Worm (Caenorhabditis elegans) whole organism, L1 larva: ENCODE data around the gene cra-1.

Experiments
- C04F5.9 ChIP-seq: sonication (generic microtip); optimal IDR thresholded peaks from 2 replicates; lab custom pipeline; 2016; ENCODE audit warnings: missing genetic modification characterization, missing compliant biosample characterization
- C16A3.4 ChIP-seq: fragments of 150-350 bp; optimal IDR thresholded peaks from 2 replicates; lab custom pipeline; 2014; ENCODE audit warnings: missing biosample characterization, missing genetic modification characterization
- F16B12.6 ChIP-seq: fragments of 150-350 bp; optimal IDR thresholded peaks from 2 replicates; lab custom pipeline; 2014; ENCODE audit warnings: missing biosample characterization, missing genetic modification characterization
- Y116A8C.19 ChIP-seq: sonication (generic microtip); optimal IDR thresholded peaks from 2 replicates; lab custom pipeline; 2016; ENCODE audit warnings: missing compliant biosample characterization, missing genetic modification characterization, borderline replicate concordance
- aha-1 ChIP-seq: fragments of 150-350 bp; optimal IDR thresholded peaks from 2 replicates; lab custom pipeline; 2014; ENCODE audit warnings: missing biosample characterization, missing genetic modification characterization
- alr-1 ChIP-seq: fragments of 200-800 bp; sonication (Bioruptor generic); optimal IDR thresholded peaks from 2 replicates; lab custom pipeline; 2018; ENCODE audit warnings: borderline replicate concordance, mild to moderate bottlenecking, missing genetic modification characterization, missing compliant biosample characterization
- aly-2 ChIP-seq: fragments of 150-350 bp; optimal IDR thresholded peaks from 2 replicates; lab custom pipeline; 2014; ENCODE audit warnings: missing biosample characterization, missing genetic modification characterization
- blmp-1 ChIP-seq: fragments of 150-350 bp; optimal IDR thresholded peaks from 2 replicates; lab custom pipeline; 2014; ENCODE audit warnings: missing biosample characterization, missing genetic modification characterization
- ceh-63 ChIP-seq: fragments of 200-800 bp; sonication (Bioruptor generic); optimal IDR thresholded peaks from 2 replicates; lab custom pipeline; 2018; ENCODE audit warnings: mild to moderate bottlenecking, missing genetic modification characterization, missing compliant biosample characterization
- ceh-8 ChIP-seq: fragments of 200-800 bp; sonication (Bioruptor generic); optimal IDR thresholded peaks from 2 replicates; lab custom pipeline; 2018; ENCODE audit warnings: mild to moderate bottlenecking, missing genetic modification characterization, moderate library complexity, missing compliant biosample characterization
- ceh-88 ChIP-seq: fragments of 200-800 bp; sonication (Bioruptor generic); IDR thresholded peaks from 2 replicates; pipeline ENCODE4 v1.3.6; 2022; ENCODE audit warnings: missing genetic modification characterization, missing compliant biosample characterization
- ceh-90 ChIP-seq: sonication (generic microtip); optimal IDR thresholded peaks from 2 replicates; lab custom pipeline; 2016; ENCODE audit warnings: missing genetic modification characterization, missing compliant biosample characterization
- dsc-1 ChIP-seq: sonication (generic microtip); optimal IDR thresholded peaks from 2 replicates; lab custom pipeline; 2016; ENCODE audit warnings: mild to moderate bottlenecking, missing genetic modification characterization, missing compliant biosample characterization
- egl-13 ChIP-seq: sonication (generic microtip); optimal IDR thresholded peaks from 2 replicates; lab custom pipeline; 2016; ENCODE audit warnings: missing genotype, missing genetic modification reagents, missing genetic modification characterization, missing compliant biosample characterization
- elt-2 ChIP-seq: sonication (generic microtip); optimal IDR thresholded peaks from 2 replicates; lab custom pipeline; 2016; ENCODE audit warnings: missing genetic modification characterization, mild to moderate bottlenecking, inconsistent platforms, missing compliant biosample characterization, missing genetic modification reagents
- fkh-10 ChIP-seq: sonication (generic microtip); optimal IDR thresholded peaks from 2 replicates; lab custom pipeline; 2017; ENCODE audit warnings: missing biosample characterization, missing genetic modification reagents, missing genetic modification characterization
- fkh-8 ChIP-seq: sonication (generic microtip); optimal IDR thresholded peaks from 2 replicates; lab custom pipeline; 2016; ENCODE audit warnings: mild to moderate bottlenecking, missing genetic modification characterization, missing compliant biosample characterization
- fos-1 ChIP-seq: fragments of 150-350 bp; optimal IDR thresholded peaks from 2 replicates; lab custom pipeline; 2014; ENCODE audit warnings: missing biosample characterization, missing genetic modification characterization
- grh-1 ChIP-seq: fragments of 200-800 bp; sonication (Bioruptor generic); IDR thresholded peaks from 2 replicates; pipeline ENCODE4 v1.3.6; 2022; ENCODE audit warnings: missing genetic modification reagents, missing genetic modification characterization, missing compliant biosample characterization
- hlh-4 ChIP-seq: sonication (generic microtip); optimal IDR thresholded peaks from 2 replicates; lab custom pipeline; 2016; ENCODE audit warnings: mild to moderate bottlenecking, missing genetic modification characterization, missing compliant biosample characterization
- lin-13 ChIP-seq: fragments of 150-350 bp; optimal IDR thresholded peaks from 2 replicates; lab custom pipeline; 2014; ENCODE audit warnings: missing biosample characterization, missing genetic modification reagents, missing genetic modification characterization
- lin-35 ChIP-seq, 2 experiments: fragments of 150-350 bp; optimal IDR thresholded peaks; 2 replicates each; lab custom pipeline; 2014; ENCODE audit warnings: missing biosample characterization in 2 of 2, missing genetic modification characterization in 2 of 2, missing genetic modification reagents in 2 of 2
- lin-39 ChIP-seq: fragments of 150-350 bp; optimal IDR thresholded peaks from 2 replicates; lab custom pipeline; 2014; ENCODE audit warnings: missing biosample characterization, missing genetic modification reagents, missing genetic modification characterization
- lir-3 ChIP-seq: sonication (generic microtip); optimal IDR thresholded peaks from 2 replicates; lab custom pipeline; 2016; ENCODE audit warnings: mild to moderate bottlenecking, missing genetic modification characterization, moderate library complexity, missing compliant biosample characterization; ENCODE audit not compliant: poor library complexity
- mef-2 ChIP-seq: fragments of 150-350 bp; optimal IDR thresholded peaks from 2 replicates; lab custom pipeline; 2014; ENCODE audit warnings: missing biosample characterization, missing genetic modification characterization
- mep-1 ChIP-seq: fragments of 150-350 bp; optimal IDR thresholded peaks from 2 replicates; lab custom pipeline; 2014; ENCODE audit warnings: missing biosample characterization, missing genetic modification characterization
- nhr-11 ChIP-seq: fragments of 150-350 bp; optimal IDR thresholded peaks from 2 replicates; lab custom pipeline; 2014; ENCODE audit warnings: missing biosample characterization, missing genetic modification characterization
- nhr-19 ChIP-seq: fragments of 200-800 bp; sonication (Bioruptor generic); conservative IDR thresholded peaks from 2 replicates; pipeline ENCODE4 v1.3.6; 2022; ENCODE audit warnings: missing genetic modification characterization, missing compliant biosample characterization
- nhr-20 ChIP-seq: sonication (generic microtip); optimal IDR thresholded peaks from 2 replicates; lab custom pipeline; 2016; ENCODE audit warnings: mild to moderate bottlenecking, missing genetic modification characterization, missing compliant biosample characterization
- nhr-47 ChIP-seq: sonication (generic microtip); optimal IDR thresholded peaks from 2 replicates; lab custom pipeline; 2016; ENCODE audit warnings: mild to moderate bottlenecking, missing genetic modification characterization, moderate library complexity, missing compliant biosample characterization
- nhr-71 ChIP-seq: sonication (generic microtip); optimal IDR thresholded peaks from 2 replicates; lab custom pipeline; 2016; ENCODE audit warnings: mild to moderate bottlenecking, missing genetic modification characterization, moderate library complexity, missing compliant biosample characterization
- nhr-76 ChIP-seq: sonication (generic microtip); optimal IDR thresholded peaks from 2 replicates; lab custom pipeline; 2017; ENCODE audit warnings: missing biosample characterization, missing genetic modification characterization
- nhr-77 ChIP-seq: fragments of 150-350 bp; optimal IDR thresholded peaks from 2 replicates; lab custom pipeline; 2014; ENCODE audit warnings: missing biosample characterization, missing genetic modification characterization
- nhr-90 ChIP-seq: sonication (generic microtip); optimal IDR thresholded peaks from 2 replicates; lab custom pipeline; 2016; ENCODE audit warnings: mild to moderate bottlenecking, missing genetic modification characterization, missing compliant biosample characterization; ENCODE audit not compliant: poor library complexity
- rnt-1 ChIP-seq: sonication (generic microtip); optimal IDR thresholded peaks from 2 replicates; lab custom pipeline; 2016; ENCODE audit warnings: mild to moderate bottlenecking, missing genetic modification characterization, moderate library complexity, missing compliant biosample characterization
- skn-1 ChIP-seq: fragments of 150-350 bp; optimal IDR thresholded peaks from 2 replicates; lab custom pipeline; 2014; ENCODE audit warnings: missing biosample characterization, missing genetic modification characterization
- snpc-4 ChIP-seq: fragments of 150-350 bp; optimal IDR thresholded peaks from 2 replicates; lab custom pipeline; 2014; ENCODE audit warnings: missing biosample characterization, missing genetic modification characterization
- snu-23 ChIP-seq: sonication (generic microtip); optimal IDR thresholded peaks from 2 replicates; lab custom pipeline; 2016; ENCODE audit warnings: missing genetic modification characterization, missing compliant biosample characterization
- sox-4 ChIP-seq: sonication (generic microtip); optimal IDR thresholded peaks from 2 replicates; lab custom pipeline; 2016; ENCODE audit warnings: missing genetic modification characterization, missing compliant biosample characterization
- sptf-1 ChIP-seq: fragments of 150-350 bp; optimal IDR thresholded peaks from 2 replicates; lab custom pipeline; 2014; ENCODE audit warnings: missing biosample characterization, missing genetic modification characterization
- swsn-7 ChIP-seq: sonication (generic microtip); optimal IDR thresholded peaks from 2 replicates; lab custom pipeline; 2016; ENCODE audit warnings: missing genetic modification characterization, missing compliant biosample characterization
- tbx-2 ChIP-seq: sonication (generic microtip); optimal IDR thresholded peaks from 2 replicates; lab custom pipeline; 2016; ENCODE audit warnings: missing genetic modification characterization, missing compliant biosample characterization
- tlp-1 ChIP-seq: fragments of 150-350 bp; optimal IDR thresholded peaks from 2 replicates; lab custom pipeline; 2014; ENCODE audit warnings: missing biosample characterization, missing genetic modification characterization
- unc-130 ChIP-seq: fragments of 150-350 bp; optimal IDR thresholded peaks from 2 replicates; lab custom pipeline; 2017; ENCODE audit warnings: missing biosample characterization, missing genetic modification characterization, inconsistent platforms
- unc-30 ChIP-seq: sonication (generic microtip); optimal IDR thresholded peaks from 2 replicates; lab custom pipeline; 2017; ENCODE audit warnings: missing biosample characterization, missing genetic modification characterization
- unc-62 ChIP-seq: fragments of 150-350 bp; optimal IDR thresholded peaks from 2 replicates; lab custom pipeline; 2014; ENCODE audit warnings: missing biosample characterization, missing genetic modification reagents, missing genetic modification characterization
- unc-98 ChIP-seq: fragments of 200-800 bp; sonication (Bioruptor generic); IDR thresholded peaks from 2 replicates; pipeline ENCODE4 v1.3.6; 2022; ENCODE audit warnings: missing genetic modification characterization, missing compliant biosample characterization
- vab-15 ChIP-seq: sonication (generic microtip); optimal IDR thresholded peaks from 2 replicates; lab custom pipeline; 2017; ENCODE audit warnings: missing genotype, mild to moderate bottlenecking, missing genetic modification characterization, missing compliant biosample characterization
- xbp-1 ChIP-seq: sonication (generic microtip); optimal IDR thresholded peaks from 2 replicates; lab custom pipeline; 2016; ENCODE audit warnings: missing genetic modification characterization, missing compliant biosample characterization
- zag-1 ChIP-seq: fragments of 150-350 bp; optimal IDR thresholded peaks from 2 replicates; lab custom pipeline; 2014; ENCODE audit warnings: missing biosample characterization, missing genetic modification characterization
- zip-4 ChIP-seq: fragments of 200-800 bp; sonication (Bioruptor generic); optimal IDR thresholded peaks from 2 replicates; lab custom pipeline; 2018; ENCODE audit warnings: mild to moderate bottlenecking, missing genetic modification characterization, moderate library complexity, missing compliant biosample characterization

The cra-1 gene

DNA sequence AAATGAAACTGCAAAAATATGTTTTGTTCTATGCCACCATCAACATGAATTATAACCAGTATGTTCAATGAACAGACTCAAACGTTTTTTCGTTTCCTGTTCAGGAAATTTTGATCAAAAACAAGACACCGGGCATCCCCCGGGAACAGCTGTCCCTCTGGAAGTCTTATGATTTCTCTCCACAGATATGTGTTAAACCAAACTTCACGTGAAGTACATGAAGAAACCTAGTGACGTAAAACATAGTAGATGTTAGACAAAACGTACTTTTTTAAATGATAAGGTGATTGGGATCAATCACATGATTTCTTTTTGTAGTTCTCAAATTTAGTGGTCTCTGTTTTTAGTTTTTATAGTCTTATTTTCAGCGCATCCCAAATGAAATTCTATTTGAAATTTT, 29.3 kb upstream of the cra-1 start (continued):
- TF ChIP-seq grh-1 (GFP tag; lab: Robert Waterston, UW) (peak; percentile 50), nhr-19 (GFP tag; lab: Robert Waterston, UW) (peak; percentile 79), alr-1 (tag; lab: Kevin White, UChicago) (no peak), rnt-1 (peak; percentile 63), ceh-88 (GFP tag; lab: Robert Waterston, UW) (0 out of 2 replicates have a peak, but pooled peaks have one; percentile 14), fos-1 (peak; percentile 5), aly-2 (tag; lab: Kevin White, UChicago) (no peak), lin-35 (GFP tag; optimal IDR thresholded peaks at IDR 0.05; lab: Kevin White, UChicago) (peak in 1 of 2 experiments; percentile 61), xbp-1 (tag; lab: Kevin White, UChicago) (no peak), snpc-4 (tag; lab: Kevin White, UChicago) (no peak), nhr-47 (peak; percentile 44), skn-1 (tag; lab: Kevin White, UChicago) (no peak), ceh-8 (no peak), lin-39 (tag; lab: Kevin White, UChicago) (peak; percentile 29), swsn-7 (tag; lab: Kevin White, UChicago) (peak; percentile 12), aha-1 (tag; lab: Kevin White, UChicago) (no peak), unc-130 (tag; lab: Kevin White, UChicago) (peak; percentile 56), mep-1 (tag; lab: Kevin White, UChicago) (peak; percentile 21), tbx-2 (peak; percentile 58), snu-23 (GFP tag; lab: Kevin White, UChicago) (peak; percentile 73), lir-3 (peak; percentile 4), lin-13 (GFP tag; lab: Kevin White, UChicago) (peak; percentile 26), nhr-71 (tag; lab: Kevin White, UChicago) (peak; percentile 91), nhr-20 (tag; lab: Kevin White, UChicago) (peak; percentile 83), sptf-1 (tag; lab: Kevin White, UChicago) (no peak), unc-30 (tag; lab: Kevin White, UChicago) (no peak)

DNA sequence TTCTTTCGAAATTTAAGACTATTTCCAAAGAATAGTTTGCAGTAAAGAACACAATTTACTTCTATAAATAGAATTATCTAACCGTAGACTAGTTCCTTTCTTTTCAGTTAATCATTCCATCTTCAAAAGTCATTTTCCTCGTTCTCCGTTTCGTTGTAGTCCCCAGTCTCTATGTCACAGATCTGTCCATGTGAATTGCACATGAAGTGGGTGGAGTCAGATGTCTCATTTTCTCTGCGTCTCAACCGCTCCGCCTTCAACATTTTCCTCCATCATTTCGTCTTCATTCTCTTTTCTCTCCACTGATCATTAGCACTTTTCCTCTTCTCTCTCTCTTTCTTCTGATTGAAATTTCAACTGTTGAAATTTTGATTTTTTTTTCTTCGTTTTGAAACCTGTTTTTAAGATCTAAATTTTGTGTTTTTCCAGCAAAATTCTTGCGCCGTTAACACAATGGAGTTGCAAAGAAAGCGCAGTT, 28.4 kb upstream of the cra-1 start, which contains the start of gene T07E3.4:
Gene T07E3.4 (plus strand): TSS at position 428 of the 478 bp plus-strand sequence.
- TF ChIP-seq F16B12.6 (tag; lab: Kevin White, UChicago) (peak; percentile 33), tlp-1 (tag; lab: Kevin White, UChicago) (no peak), hlh-4 (no peak), tbx-2 (peak; percentile 89), mep-1 (tag; lab: Kevin White, UChicago) (peak; percentile 90), mef-2 (tag; lab: Kevin White, UChicago) (peak; percentile 59), unc-62 (GFP tag; lab: Kevin White, UChicago) (no peak), nhr-77 (tag; lab: Kevin White, UChicago) (peak; percentile 43), zip-4 (no peak), ceh-90 (tag; lab: Kevin White, UChicago) (no peak), dsc-1 (tag; lab: Kevin White, UChicago) (peak; percentile 64), blmp-1 (peak; percentile 82), C04F5.9 (tag; lab: Kevin White, UChicago) (peak; percentile 69), alr-1 (tag; lab: Kevin White, UChicago) (no peak), fkh-10 (GFP tag; lab: Kevin White, UChicago) (no peak), fkh-8 (tag; lab: Kevin White, UChicago) (peak; percentile 30), C16A3.4 (tag; lab: Kevin White, UChicago) (peak; percentile 34), sox-4 (tag; lab: Kevin White, UChicago) (no peak), unc-98 (GFP tag; lab: Robert Waterston, UW) (no peak), egl-13 (no peak), nhr-76 (no peak), elt-2 (peak; percentile 30), ceh-63 (GFP tag; lab: Kevin White, UChicago) (no peak), zag-1 (tag; lab: Kevin White, UChicago) (no peak), vab-15 (tag; lab: Kevin White, UChicago) (no peak), swsn-7 (tag; lab: Kevin White, UChicago) (peak; percentile 82), Y116A8C.19 (tag; lab: Kevin White, UChicago) (no peak), lin-39 (tag; lab: Kevin White, UChicago) (peak; percentile 76), lir-3 (peak; percentile 72), nhr-11 (tag; lab: Kevin White, UChicago) (peak; percentile 68), nhr-90 (tag; lab: Kevin White, UChicago) (peak; percentile 84), aly-2 (tag; lab: Kevin White, UChicago) (no peak)
